Worm (Caenorhabditis elegans) whole organism, L4/young adult: ENCODE measurements around the gene pqe-1.

Source experiments
- W03F9.2 ChIP-seq: fragments of 150-350 bp; optimal IDR thresholded peaks from 2 replicates; lab custom pipeline; 2014; ENCODE audit warnings: missing biosample characterization, missing genetic modification characterization
- him-1 ChIP-seq: sonication (generic microtip); optimal IDR thresholded peaks from 2 replicates; lab custom pipeline; 2016; ENCODE audit warnings: missing genotype, missing genetic modification reagents, missing genetic modification characterization, missing compliant biosample characterization

- TF ChIP-seq him-1 (tag; lab: Kevin White, UChicago) = no peak
- TF ChIP-seq W03F9.2 (tag; lab: Kevin White, UChicago) = no peak
These were observed 23.2 kb upstream of the pqe-1 start, which contains the start of gene T15B12.1 for ce11 chrIII:5287877-5288276.
